Worm (Caenorhabditis elegans) whole organism, late embryonic: ENCODE data around the gene R12B2.6.

Experiments
- K09A11.1 ChIP-seq: sonication (generic microtip); optimal IDR thresholded peaks from 2 replicates; lab custom pipeline; 2017; ENCODE audit warnings: antibody characterized with exemption, mild to moderate bottlenecking, missing genetic modification characterization, missing compliant biosample characterization; ENCODE audit not compliant: insufficient read depth
- ahr-1 ChIP-seq: sonication (generic microtip); optimal IDR thresholded peaks from 2 replicates; lab custom pipeline; 2016; ENCODE audit warnings: missing genetic modification characterization, missing compliant biosample characterization
- ceh-14 ChIP-seq: sonication (generic microtip); optimal IDR thresholded peaks from 2 replicates; lab custom pipeline; 2016; ENCODE audit warnings: missing genotype, missing genetic modification characterization, missing compliant biosample characterization
- ceh-19 ChIP-seq: fragments of 200-800 bp; sonication (Bioruptor generic); optimal IDR thresholded peaks from 2 replicates; lab custom pipeline; 2018; ENCODE audit warnings: mild to moderate bottlenecking, missing genetic modification characterization, missing compliant biosample characterization
- ceh-2 ChIP-seq: sonication (generic microtip); optimal IDR thresholded peaks from 2 replicates; lab custom pipeline; 2016; ENCODE audit warnings: missing genotype, missing genetic modification characterization, missing compliant biosample characterization
- ceh-24 ChIP-seq: sonication (generic microtip); optimal IDR thresholded peaks from 2 replicates; lab custom pipeline; 2016; ENCODE audit warnings: mild to moderate bottlenecking, missing genetic modification characterization, missing compliant biosample characterization
- ceh-34 ChIP-seq: sonication (generic microtip); optimal IDR thresholded peaks from 2 replicates; lab custom pipeline; 2016; ENCODE audit warnings: mild to moderate bottlenecking, missing genetic modification characterization, missing compliant biosample characterization
- ceh-45 ChIP-seq: fragments of 200-800 bp; sonication (Bioruptor generic); IDR thresholded peaks from 2 replicates; pipeline ENCODE4 v1.3.6; 2022; ENCODE audit warnings: missing genetic modification reagents, missing genetic modification characterization, missing compliant biosample characterization
- ceh-48 ChIP-seq: sonication (generic microtip); optimal IDR thresholded peaks from 2 replicates; lab custom pipeline; 2016; ENCODE audit warnings: missing genetic modification characterization, inconsistent platforms, missing compliant biosample characterization
- dmd-4 ChIP-seq: sonication (generic microtip); optimal IDR thresholded peaks from 2 replicates; lab custom pipeline; 2016; ENCODE audit warnings: borderline replicate concordance, missing genetic modification characterization, missing compliant biosample characterization
- elt-2 ChIP-seq: sonication (generic microtip); optimal IDR thresholded peaks from 2 replicates; lab custom pipeline; 2016; ENCODE audit warnings: missing genetic modification reagents, missing genetic modification characterization, missing compliant biosample characterization
- elt-4 ChIP-seq: sonication (generic microtip); optimal IDR thresholded peaks from 2 replicates; lab custom pipeline; 2016; ENCODE audit warnings: missing genetic modification characterization, missing compliant biosample characterization
- ets-4 ChIP-seq: sonication (generic microtip); optimal IDR thresholded peaks from 2 replicates; lab custom pipeline; 2016; ENCODE audit warnings: missing genetic modification characterization, missing compliant biosample characterization
- fax-1 ChIP-seq: sonication (generic microtip); optimal IDR thresholded peaks from 2 replicates; lab custom pipeline; 2016; ENCODE audit warnings: missing genotype, missing genetic modification characterization, missing compliant biosample characterization
- fkh-6 ChIP-seq: sonication (generic microtip); optimal IDR thresholded peaks from 2 replicates; lab custom pipeline; 2016; ENCODE audit warnings: missing genetic modification characterization, missing compliant biosample characterization
- gmeb-2 ChIP-seq: sonication (generic microtip); optimal IDR thresholded peaks from 2 replicates; lab custom pipeline; 2016; ENCODE audit warnings: missing genetic modification characterization, inconsistent platforms, missing compliant biosample characterization
- hlh-15 ChIP-seq: sonication (generic microtip); optimal IDR thresholded peaks from 2 replicates; lab custom pipeline; 2016; ENCODE audit warnings: missing genetic modification characterization, missing compliant biosample characterization
- hlh-30 ChIP-seq: sonication (generic microtip); optimal IDR thresholded peaks from 2 replicates; lab custom pipeline; 2017; ENCODE audit warnings: antibody characterized with exemption, missing genetic modification characterization, missing compliant biosample characterization; ENCODE audit not compliant: insufficient read depth
- hlh-6 ChIP-seq: sonication (generic microtip); optimal IDR thresholded peaks from 2 replicates; lab custom pipeline; 2016; ENCODE audit warnings: missing genotype, missing genetic modification characterization, missing compliant biosample characterization
- hlh-8 ChIP-seq: sonication (generic microtip); optimal IDR thresholded peaks from 2 replicates; lab custom pipeline; 2016; ENCODE audit warnings: missing genotype, missing genetic modification characterization, missing compliant biosample characterization
- lim-6 ChIP-seq: sonication (generic microtip); optimal IDR thresholded peaks from 2 replicates; lab custom pipeline; 2016; ENCODE audit warnings: missing genetic modification characterization, missing compliant biosample characterization
- madf-2 ChIP-seq: sonication (generic microtip); optimal IDR thresholded peaks from 2 replicates; lab custom pipeline; 2017; ENCODE audit warnings: missing genetic modification characterization, missing compliant biosample characterization
- nfya-1 ChIP-seq: sonication (generic microtip); optimal IDR thresholded peaks from 2 replicates; lab custom pipeline; 2017; ENCODE audit warnings: missing genetic modification characterization, mild to moderate bottlenecking, missing compliant biosample characterization, antibody characterized with exemption, moderate library complexity
- nhr-11 ChIP-seq: fragments of 150-350 bp; optimal IDR thresholded peaks from 2 replicates; lab custom pipeline; 2014; ENCODE audit warnings: missing biosample characterization, missing genetic modification characterization
- pag-3 ChIP-seq: sonication (generic microtip); optimal IDR thresholded peaks from 2 replicates; lab custom pipeline; 2016; ENCODE audit warnings: missing compliant biosample characterization, missing genetic modification characterization, borderline replicate concordance
- pat-9 ChIP-seq: fragments of 200-800 bp; sonication (Bioruptor generic); optimal IDR thresholded peaks from 2 replicates; lab custom pipeline; 2018; ENCODE audit warnings: mild to moderate bottlenecking, missing genetic modification characterization, moderate library complexity, missing compliant biosample characterization
- pha-2 ChIP-seq: sonication (generic microtip); optimal IDR thresholded peaks from 2 replicates; lab custom pipeline; 2017; ENCODE audit warnings: mild to moderate bottlenecking, missing genetic modification characterization, missing compliant biosample characterization
- pha-4 ChIP-seq: fragments of 150-350 bp; optimal IDR thresholded peaks from 2 replicates; lab custom pipeline; 2018; ENCODE audit warnings: missing biosample characterization, missing genetic modification reagents, missing genetic modification characterization
- pqm-1 ChIP-seq: sonication (generic microtip); optimal IDR thresholded peaks from 2 replicates; lab custom pipeline; 2016; ENCODE audit warnings: missing genetic modification characterization, missing compliant biosample characterization
- pros-1 ChIP-seq: fragments of 150-350 bp; optimal IDR thresholded peaks from 2 replicates; lab custom pipeline; 2014; ENCODE audit warnings: missing biosample characterization, missing genetic modification reagents, missing genetic modification characterization
- ref-2 ChIP-seq: sonication (generic microtip); optimal IDR thresholded peaks from 2 replicates; lab custom pipeline; 2016; ENCODE audit warnings: missing genetic modification characterization, missing compliant biosample characterization
- sdc-2 ChIP-seq: sonication (generic microtip); optimal IDR thresholded peaks from 2 replicates; lab custom pipeline; 2016; ENCODE audit warnings: missing genotype, missing genetic modification characterization, missing compliant biosample characterization
- sox-4 ChIP-seq: sonication (generic microtip); optimal IDR thresholded peaks from 2 replicates; lab custom pipeline; 2017; ENCODE audit warnings: mild to moderate bottlenecking, missing genetic modification characterization, inconsistent platforms, missing compliant biosample characterization
- tbx-2 ChIP-seq: sonication (generic microtip); optimal IDR thresholded peaks from 2 replicates; lab custom pipeline; 2016; ENCODE audit warnings: missing genetic modification characterization, missing compliant biosample characterization
- tbx-7 ChIP-seq: sonication (generic microtip); optimal IDR thresholded peaks from 2 replicates; lab custom pipeline; 2016; ENCODE audit warnings: missing genotype, missing genetic modification characterization, missing compliant biosample characterization
- unc-55 ChIP-seq: sonication (generic microtip); optimal IDR thresholded peaks from 2 replicates; lab custom pipeline; 2017; ENCODE audit warnings: missing biosample characterization, missing genetic modification reagents, missing genetic modification characterization
- unc-86 ChIP-seq: sonication (generic microtip); optimal IDR thresholded peaks from 2 replicates; lab custom pipeline; 2016; ENCODE audit warnings: missing genetic modification characterization, missing compliant biosample characterization
- zip-5 ChIP-seq: sonication (generic microtip); optimal IDR thresholded peaks from 2 replicates; lab custom pipeline; 2016; ENCODE audit warnings: missing genetic modification characterization, missing compliant biosample characterization
- ztf-16 ChIP-seq: sonication (generic microtip); optimal IDR thresholded peaks from 2 replicates; lab custom pipeline; 2017; ENCODE audit warnings: missing genetic modification characterization, missing compliant biosample characterization

The R12B2.6 gene

DNA sequence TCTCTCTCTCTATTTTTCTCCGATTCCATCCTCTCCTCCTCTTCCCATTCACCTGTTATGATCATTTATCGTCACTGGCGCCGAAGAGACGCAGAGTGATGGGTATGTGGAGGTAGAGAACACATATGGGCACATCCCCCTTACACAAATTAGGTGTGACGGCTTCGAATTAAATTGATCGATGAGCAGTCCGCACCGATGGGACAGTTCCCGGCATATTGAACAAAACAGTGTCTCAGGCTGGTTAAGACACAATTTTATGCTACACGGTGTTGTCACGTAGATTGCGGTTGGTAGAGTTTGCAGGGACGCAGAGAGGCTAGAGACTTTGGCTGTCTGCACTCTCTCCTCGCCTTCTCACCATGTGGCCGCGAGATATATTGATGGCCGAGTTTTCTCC, 19.2 kb downstream of the R12B2.6 start, which contains the start of gene R12B2.7:
TSS of gene R12B2.7 (plus strand) at position 247 of the 400 bp plus-strand sequence.
- TF ChIP-seq ceh-48 (tag; lab: Kevin White, UChicago) (no peak), unc-55 (GFP tag; lab: Kevin White, UChicago) (peak; percentile 34), tbx-2 (tag; lab: Kevin White, UChicago) (peak; percentile 13)

DNA sequence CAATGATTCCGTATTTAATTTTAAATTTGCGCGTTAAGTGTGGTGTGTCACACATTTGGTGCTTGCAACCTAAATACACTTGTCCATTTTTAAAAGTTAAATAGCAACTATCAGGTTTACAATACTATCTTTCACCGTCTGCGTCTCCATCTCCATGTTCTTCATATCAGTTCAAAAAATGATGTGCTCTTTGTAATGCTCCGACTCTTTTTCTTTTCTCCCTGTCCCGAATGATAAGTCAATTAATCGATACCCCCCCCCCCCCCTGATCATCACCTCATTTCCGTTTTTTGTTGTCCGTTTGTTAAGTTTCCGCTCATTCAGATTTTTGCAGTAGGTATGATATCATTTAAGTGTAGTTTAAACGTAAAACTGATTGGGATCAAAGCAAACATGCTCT, 19.9 kb downstream of the R12B2.6 start:
- TF ChIP-seq pag-3 (tag; lab: Kevin White, UChicago) = no peak
- peak; percentile 20 for TF ChIP-seq elt-2 (tag; lab: Kevin White, UChicago)

DNA sequence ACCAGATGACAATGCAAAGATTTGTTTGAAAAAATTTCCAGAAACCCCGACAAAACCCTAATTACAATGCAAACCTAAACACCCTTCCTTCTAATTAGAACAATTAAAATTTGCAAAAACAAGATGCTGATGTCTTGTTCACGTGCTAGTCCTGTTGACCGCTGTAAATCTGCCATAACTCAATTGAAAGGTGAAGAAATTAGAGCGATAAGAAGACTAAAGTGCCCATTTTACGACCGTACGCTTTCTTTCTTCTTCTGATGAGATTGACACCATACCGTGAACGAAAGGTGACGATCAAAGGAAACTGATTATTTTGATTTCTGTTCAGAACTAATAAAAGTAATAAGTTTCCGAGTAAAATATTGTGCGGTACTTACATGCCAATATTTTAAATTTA, 20.5 kb downstream of the R12B2.6 start:
- no peak for TF ChIP-seq hlh-30 (tag; lab: Kevin White, UChicago)
- TF ChIP-seq ahr-1 (tag; lab: Kevin White, UChicago) = no peak
- TF ChIP-seq ceh-2 = no peak
- no peak for TF ChIP-seq pag-3 (tag; lab: Kevin White, UChicago)
- TF ChIP-seq ceh-24 = no peak
- TF ChIP-seq ceh-19 (GFP tag; lab: Kevin White, UChicago) = no peak
- no peak for TF ChIP-seq pha-4
- TF ChIP-seq ets-4 = no peak
- TF ChIP-seq unc-86 = no peak
- TF ChIP-seq pros-1 (tag; lab: Kevin White, UChicago) = no peak
- no peak for TF ChIP-seq lim-6 (tag; lab: Kevin White, UChicago)
- no peak for TF ChIP-seq fkh-6 (tag; lab: Kevin White, UChicago)
- no peak for TF ChIP-seq nhr-11 (tag; lab: Kevin White, UChicago)
- TF ChIP-seq pat-9 = no peak

DNA sequence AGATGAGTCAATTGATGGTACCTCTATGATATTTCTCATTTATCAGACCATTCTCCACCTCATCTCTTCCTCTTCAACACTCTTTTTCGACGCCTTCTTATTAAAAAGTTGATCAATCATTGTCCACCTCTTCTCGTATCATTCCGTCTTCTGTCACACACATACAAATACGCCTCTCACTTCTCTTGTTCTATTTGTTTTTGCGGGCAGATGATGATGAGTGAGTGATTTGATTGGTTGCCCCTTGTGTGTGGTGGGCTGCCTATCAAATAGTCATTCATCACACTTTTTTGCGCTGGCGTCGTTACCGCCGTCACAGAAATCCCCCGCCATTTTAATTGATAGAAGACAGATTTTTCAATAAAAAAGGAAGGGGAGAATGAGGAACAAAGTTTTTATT, 21.3 kb downstream of the R12B2.6 start:
- TF ChIP-seq unc-55 (GFP tag; lab: Kevin White, UChicago) = peak; percentile 79
- peak; percentile 57 for TF ChIP-seq nfya-1 (tag; lab: Kevin White, UChicago)
- TF ChIP-seq madf-2 (tag; lab: Kevin White, UChicago) = no peak

DNA sequence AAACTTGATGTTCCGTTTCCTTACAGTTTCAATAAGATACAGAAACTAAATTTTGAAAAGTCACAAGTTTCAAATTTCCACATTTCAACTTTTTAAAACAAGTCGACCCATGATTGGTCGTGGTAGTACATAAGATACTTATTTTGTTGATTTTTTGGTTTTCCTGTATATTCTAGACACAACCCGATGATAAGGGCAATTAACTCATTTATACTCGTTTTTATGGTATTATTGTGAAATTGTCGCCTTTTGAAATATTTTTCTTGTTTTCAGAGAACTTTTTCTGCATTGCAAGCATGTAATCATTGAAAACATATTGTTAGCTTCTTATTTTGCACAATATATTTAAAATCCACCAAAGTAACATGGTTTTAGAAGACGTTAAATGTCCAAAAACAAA, 22.0 kb downstream of the R12B2.6 start:
- TF ChIP-seq ztf-16 (tag; lab: Kevin White, UChicago) = no peak
- TF ChIP-seq ceh-14 = no peak
- no peak for TF ChIP-seq ceh-45 (GFP tag; lab: Robert Waterston, UW)
- no peak for TF ChIP-seq ceh-24

DNA sequence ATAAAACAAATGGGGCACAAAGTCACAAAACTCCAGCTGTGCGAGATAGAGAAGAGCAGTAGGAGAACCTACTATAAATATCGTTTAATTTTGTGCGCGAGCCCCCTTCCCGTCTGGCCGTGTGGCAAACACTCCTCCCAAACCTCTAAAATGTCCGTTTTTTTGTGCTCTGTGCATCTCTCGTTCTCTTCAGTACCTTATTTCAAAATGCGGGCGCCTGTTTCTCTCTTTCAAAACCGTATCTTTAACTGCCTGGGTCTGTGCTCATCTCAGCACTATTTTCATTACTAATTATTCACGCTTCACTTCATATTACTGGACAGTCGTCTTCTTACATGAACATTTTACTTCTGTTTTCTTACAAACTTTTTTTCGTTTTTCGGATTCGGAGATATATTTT, 23.9 kb downstream of the R12B2.6 start:
- TF ChIP-seq pha-2 (tag; lab: Kevin White, UChicago) = no peak
- no peak for TF ChIP-seq hlh-8 (tag; lab: Kevin White, UChicago)
- no peak for TF ChIP-seq elt-4 (tag; lab: Kevin White, UChicago)
- TF ChIP-seq ref-2 (tag; lab: Kevin White, UChicago) = no peak

DNA sequence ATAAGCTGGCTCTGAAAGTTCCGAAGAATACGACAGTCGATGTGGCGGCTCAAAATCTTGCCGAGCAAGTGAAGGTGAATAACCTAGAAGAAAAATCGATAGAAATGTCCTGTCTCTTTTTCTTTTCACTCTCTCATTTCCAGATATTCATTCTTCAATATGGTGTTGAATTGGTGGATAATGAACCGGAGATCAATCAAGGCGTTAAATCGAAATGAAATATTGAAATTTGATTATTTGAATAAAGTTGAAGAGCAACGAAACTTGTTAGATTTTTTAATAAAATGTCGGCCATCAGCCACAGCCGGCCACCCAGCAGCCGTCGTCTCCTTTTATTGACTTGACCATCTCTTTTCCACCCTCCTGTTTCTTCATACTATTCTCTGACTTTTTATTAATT, 27.2 kb downstream of the R12B2.6 start, which contains the start of gene R12B2.2:
TSS of gene R12B2.2 (plus strand) at position 301 of the 400 bp plus-strand sequence.
- TF ChIP-seq pqm-1 (tag; lab: Kevin White, UChicago) (no peak), ceh-48 (tag; lab: Kevin White, UChicago) (peak; percentile 1)
- TF ChIP-seq, all 69 proteins: peak for 1

DNA sequence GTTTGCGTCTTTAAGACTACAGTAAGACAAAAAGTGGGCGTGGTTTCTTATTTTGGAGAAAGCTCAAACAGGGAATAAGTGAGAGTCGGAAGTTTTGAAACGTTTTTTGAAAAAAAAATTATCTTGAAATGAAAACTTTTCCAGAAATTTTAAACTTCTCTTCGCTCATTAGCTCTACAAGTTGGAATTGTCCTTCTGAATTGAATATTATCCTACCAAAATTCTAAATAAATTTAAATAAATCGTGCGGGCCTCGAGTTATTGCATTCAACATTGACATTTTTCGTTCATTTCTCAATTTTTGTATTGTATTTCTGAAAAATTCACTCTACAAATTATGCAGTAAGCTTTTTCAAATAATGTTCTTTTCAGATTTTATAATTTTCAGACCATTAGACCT, 28.7 kb downstream of the R12B2.6 start, which contains the start of gene R12B2.3:
TSS of gene R12B2.3 (plus strand) at position 301 of the 400 bp plus-strand sequence.
- TF ChIP-seq pat-9 (no peak), sdc-2 (tag; lab: Kevin White, UChicago) (no peak), zip-5 (tag; lab: Kevin White, UChicago) (no peak), ceh-45 (GFP tag; lab: Robert Waterston, UW) (no peak), hlh-15 (tag; lab: Kevin White, UChicago) (no peak), pqm-1 (tag; lab: Kevin White, UChicago) (no peak), fax-1 (tag; lab: Kevin White, UChicago) (no peak), hlh-6 (tag; lab: Kevin White, UChicago) (no peak), hlh-30 (tag; lab: Kevin White, UChicago) (no peak), dmd-4 (tag; lab: Kevin White, UChicago) (no peak), K09A11.1 (no peak), ceh-34 (tag; lab: Kevin White, UChicago) (no peak), unc-55 (GFP tag; lab: Kevin White, UChicago) (no peak), ceh-48 (tag; lab: Kevin White, UChicago) (no peak), lim-6 (tag; lab: Kevin White, UChicago) (no peak), sox-4 (tag; lab: Kevin White, UChicago) (no peak), tbx-7 (tag; lab: Kevin White, UChicago) (no peak), gmeb-2 (tag; lab: Kevin White, UChicago) (no peak)
